Fruit fly (Drosophila melanogaster) whole organism, embryonic: ENCODE results near the gene CG10651.
A peak's percentile ranks its signal among the peaks of the same experiment; 100 is the strongest.

Experiments used
- ATbp ChIP-seq: fragments of 200-800 bp; sonication (Bioruptor generic); optimal IDR thresholded peaks from 2 replicates; lab custom pipeline; 2017; ENCODE audit warnings: missing biosample characterization, mild to moderate bottlenecking, missing genetic modification characterization, missing genetic modification reagents
- C15 ChIP-seq: fragments of 200-800 bp; sonication (Bioruptor generic); IDR thresholded peaks from 3 replicates; pipeline ENCODE4 v1.3.6; 2022; ENCODE audit warnings: missing biosample characterization, missing genetic modification characterization
- CG10147 ChIP-seq: fragments of 200-800 bp; sonication (Bioruptor generic); optimal IDR thresholded peaks from 2 replicates; lab custom pipeline; 2019; ENCODE audit warnings: missing biosample characterization, mild to moderate bottlenecking, missing genetic modification characterization, moderate library complexity
- CG10959 ChIP-seq: fragments of 200-800 bp; sonication (Bioruptor generic); IDR thresholded peaks from 2 replicates; pipeline ENCODE4 v1.3.6; 2022; ENCODE audit warnings: missing biosample characterization, missing genetic modification characterization
- CG12071 ChIP-seq: fragments of 200-800 bp; sonication (Bioruptor generic); optimal IDR thresholded peaks from 3 replicates; lab custom pipeline; 2018; ENCODE audit warnings: missing biosample characterization, mild to moderate bottlenecking, missing genetic modification characterization
- CG12659 ChIP-seq: fragments of 200-800 bp; sonication (Bioruptor generic); optimal IDR thresholded peaks from 3 replicates; lab custom pipeline; 2017; ENCODE audit warnings: mild to moderate bottlenecking, missing biosample characterization, missing genetic modification reagents, missing genetic modification characterization
- CG13775 ChIP-seq: fragments of 200-800 bp; sonication (Bioruptor generic); optimal IDR thresholded peaks from 3 replicates; lab custom pipeline; 2017; ENCODE audit warnings: missing biosample characterization, mild to moderate bottlenecking, missing genetic modification characterization
- CG14860 ChIP-seq: fragments of 200-800 bp; sonication (Bioruptor generic); IDR thresholded peaks from 3 replicates; pipeline ENCODE4 v1.3.6; 2022; ENCODE audit warnings: missing biosample characterization, missing genetic modification characterization; ENCODE audit not compliant: partially characterized antibody
- CG1603 ChIP-seq: fragments of 200-800 bp; sonication (Bioruptor generic); optimal IDR thresholded peaks from 2 replicates; lab custom pipeline; 2019; ENCODE audit warnings: missing biosample characterization, mild to moderate bottlenecking, missing genetic modification characterization, moderate library complexity
- CG16779 ChIP-seq: fragments of 200-800 bp; sonication (Bioruptor generic); IDR thresholded peaks from 2 replicates; pipeline ENCODE4 v1.3.6; 2022; ENCODE audit warnings: missing biosample characterization, missing genetic modification characterization
- CG17829 ChIP-seq: fragments of 200-800 bp; optimal IDR thresholded peaks from 2 replicates; lab custom pipeline; 2019; ENCODE audit warnings: missing biosample characterization, mild to moderate bottlenecking, missing genetic modification characterization, moderate library complexity
- CG17912 ChIP-seq: fragments of 200-800 bp; sonication (Bioruptor generic); optimal IDR thresholded peaks from 2 replicates; lab custom pipeline; 2018; ENCODE audit warnings: missing biosample characterization, mild to moderate bottlenecking, missing genetic modification characterization
- CG3163 ChIP-seq: fragments of 200-800 bp; sonication (Bioruptor generic); optimal IDR thresholded peaks from 3 replicates; lab custom pipeline; 2016; ENCODE audit warnings: missing biosample characterization, missing genetic modification characterization
- CG6765 ChIP-seq: fragments of 200-800 bp; sonication (Bioruptor generic); optimal IDR thresholded peaks from 3 replicates; lab custom pipeline; 2017; ENCODE audit warnings: missing biosample characterization, mild to moderate bottlenecking, missing genetic modification characterization
- CG7556 ChIP-seq: fragments of 200-800 bp; sonication (Bioruptor generic); optimal IDR thresholded peaks from 2 replicates; lab custom pipeline; 2017; ENCODE audit warnings: missing biosample characterization, mild to moderate bottlenecking, missing genetic modification characterization
- CG7963 ChIP-seq: fragments of 200-800 bp; sonication (Bioruptor generic); IDR thresholded peaks from 3 replicates; pipeline ENCODE4 v1.3.6; 2022; ENCODE audit warnings: missing biosample characterization, missing genetic modification characterization; ENCODE audit not compliant: partially characterized antibody
- CG9727 ChIP-seq: fragments of 200-800 bp; sonication (Bioruptor generic); optimal IDR thresholded peaks from 3 replicates; lab custom pipeline; 2017; ENCODE audit warnings: missing biosample characterization, mild to moderate bottlenecking, missing genetic modification characterization
- CG9932 ChIP-seq: fragments of 200-800 bp; sonication (Bioruptor generic); IDR thresholded peaks from 2 replicates; pipeline ENCODE4 v1.3.6; 2022; ENCODE audit warnings: missing biosample characterization, missing genetic modification characterization
- Camta ChIP-seq: fragments of 200-800 bp; sonication (Bioruptor generic); optimal IDR thresholded peaks from 2 replicates; lab custom pipeline; 2016; ENCODE audit warnings: missing biosample characterization, missing genetic modification characterization
- Hmx ChIP-seq: fragments of 200-800 bp; sonication (Bioruptor generic); optimal IDR thresholded peaks from 2 replicates; lab custom pipeline; 2016; ENCODE audit warnings: missing biosample characterization, missing genetic modification characterization
- Hr3 ChIP-seq: fragments of 200-800 bp; sonication (Bioruptor generic); optimal IDR thresholded peaks from 3 replicates; lab custom pipeline; 2016; ENCODE audit warnings: missing biosample characterization, missing genetic modification characterization
- Myb ChIP-seq: fragments of 200-800 bp; sonication (Bioruptor generic); optimal IDR thresholded peaks from 2 replicates; lab custom pipeline; 2016; ENCODE audit warnings: missing biosample characterization, missing genetic modification characterization
- NFAT ChIP-seq: fragments of 200-800 bp; sonication (Bioruptor generic); IDR thresholded peaks from 2 replicates; pipeline ENCODE4 v1.3.6; 2022; ENCODE audit warnings: missing biosample characterization, missing genetic modification characterization
- Ravus ChIP-seq: fragments of 200-800 bp; sonication (Bioruptor generic); IDR thresholded peaks from 2 replicates; pipeline ENCODE4 v1.3.6; 2022; ENCODE audit warnings: missing biosample characterization, missing genetic modification characterization
- Scr ChIP-seq: fragments of 200-800 bp; sonication (Bioruptor generic); IDR thresholded peaks from 2 replicates; pipeline ENCODE4 v1.3.6; 2022; ENCODE audit warnings: missing biosample characterization, missing genetic modification characterization; ENCODE audit not compliant: partially characterized antibody
- Six4 ChIP-seq: fragments of 200-800 bp; sonication (Bioruptor generic); optimal IDR thresholded peaks from 2 replicates; lab custom pipeline; 2016; ENCODE audit warnings: missing biosample characterization, missing genetic modification characterization
- Sox102F ChIP-seq: fragments of 200-800 bp; sonication (Bioruptor generic); optimal IDR thresholded peaks from 2 replicates; lab custom pipeline; 2018; ENCODE audit warnings: missing biosample characterization, mild to moderate bottlenecking, missing genetic modification characterization, moderate library complexity
- Spps ChIP-seq: fragments of 200-800 bp; sonication (Bioruptor generic); optimal IDR thresholded peaks from 2 replicates; lab custom pipeline; 2018; ENCODE audit warnings: missing biosample characterization, mild to moderate bottlenecking, missing genetic modification characterization
- ara ChIP-seq: fragments of 200-800 bp; sonication (Bioruptor generic); IDR thresholded peaks from 2 replicates; pipeline ENCODE4 v1.3.6; 2022; ENCODE audit warnings: missing biosample characterization, missing genetic modification characterization
- br ChIP-seq: fragments of >200 bp; optimal IDR thresholded peaks from 2 replicates; lab custom pipeline; 2017
- cad ChIP-seq: fragments of >200 bp; optimal IDR thresholded peaks from 2 replicates; lab custom pipeline; 2017; ENCODE audit warnings: missing biosample characterization, missing genetic modification characterization
- cas ChIP-seq: fragments of 200-800 bp; sonication (Bioruptor generic); IDR thresholded peaks from 2 replicates; pipeline ENCODE4 v1.3.6; 2022; ENCODE audit warnings: missing biosample characterization, missing genetic modification characterization
- corto ChIP-seq: fragments of 200-800 bp; sonication (Bioruptor generic); optimal IDR thresholded peaks from 2 replicates; lab custom pipeline; 2016; ENCODE audit warnings: missing biosample characterization, mild to moderate bottlenecking, missing genetic modification characterization, moderate library complexity
- crp ChIP-seq, 2 experiments: fragments of 200-800 bp; sonication (Bioruptor generic); optimal IDR thresholded peaks; 2 replicates in 1 of 2; 3 replicates in 1 of 2; lab custom pipeline; 2017; ENCODE audit warnings: missing biosample characterization in 2 of 2, missing genetic modification characterization in 2 of 2, mild to moderate bottlenecking in 1 of 2, moderate library complexity in 1 of 2
- dimm ChIP-seq: fragments of 200-800 bp; sonication (Bioruptor generic); IDR thresholded peaks from 2 replicates; pipeline ENCODE4 v1.3.6; 2022; ENCODE audit warnings: missing biosample characterization, missing genetic modification characterization
- disco-r ChIP-seq: fragments of 200-800 bp; sonication (Bioruptor generic); optimal IDR thresholded peaks from 2 replicates; lab custom pipeline; 2016; ENCODE audit warnings: missing biosample characterization, missing genetic modification characterization
- exex ChIP-seq: fragments of 200-800 bp; sonication (Bioruptor generic); optimal IDR thresholded peaks from 4 replicates; lab custom pipeline; 2018; ENCODE audit warnings: missing biosample characterization, mild to moderate bottlenecking, missing genetic modification characterization, moderate library complexity
- hkb ChIP-seq, 2 experiments: fragments of 200-800 bp in 1 of 2; fragments of >200 bp in 1 of 2; sonication (Bioruptor generic) in 1 of 2; IDR thresholded peaks in 1 of 2; optimal IDR thresholded peaks in 1 of 2; 2 replicates each; pipeline versions ENCODE4 v1.3.6 to Lab custom; 2017 to 2022; ENCODE audit warnings: missing biosample characterization in 1 of 2, missing genetic modification characterization in 1 of 2
- jumu ChIP-seq: fragments of 200-800 bp; sonication (Bioruptor generic); optimal IDR thresholded peaks from 3 replicates; lab custom pipeline; 2016; ENCODE audit warnings: missing biosample characterization, missing genetic modification characterization
- lmd ChIP-seq: fragments of 200-800 bp; sonication (Bioruptor generic); IDR thresholded peaks from 2 replicates; pipeline ENCODE4 v1.3.6; 2022; ENCODE audit warnings: missing biosample characterization, missing genetic modification characterization
- mam ChIP-seq: fragments of 200-800 bp; sonication (Bioruptor generic); optimal IDR thresholded peaks from 3 replicates; lab custom pipeline; 2016; ENCODE audit warnings: missing biosample characterization, missing genetic modification characterization
- peb ChIP-seq: fragments of 200-800 bp; sonication (Bioruptor generic); IDR thresholded peaks from 2 replicates; pipeline ENCODE4 v1.3.6; 2022; ENCODE audit warnings: missing biosample characterization, missing genetic modification characterization
- pfk ChIP-seq: fragments of 200-800 bp; sonication (Bioruptor generic); optimal IDR thresholded peaks from 2 replicates; lab custom pipeline; 2018; ENCODE audit warnings: missing biosample characterization, mild to moderate bottlenecking, missing genetic modification characterization, moderate library complexity
- psq ChIP-seq: fragments of 200-800 bp; sonication (Bioruptor generic); optimal IDR thresholded peaks from 2 replicates; lab custom pipeline; 2017; ENCODE audit warnings: missing biosample characterization, missing genetic modification characterization
- schlank ChIP-seq: fragments of 200-800 bp; sonication (Bioruptor generic); optimal IDR thresholded peaks from 2 replicates; lab custom pipeline; 2018; ENCODE audit warnings: missing biosample characterization, mild to moderate bottlenecking, missing genetic modification characterization
- sens-2 ChIP-seq: fragments of 200-800 bp; sonication (Bioruptor generic); IDR thresholded peaks from 2 replicates; pipeline ENCODE4 v1.3.6; 2022; ENCODE audit warnings: missing biosample characterization, missing genetic modification characterization
- ssp ChIP-seq: fragments of 200-800 bp; sonication (Bioruptor generic); IDR thresholded peaks from 2 replicates; pipeline ENCODE4 v1.3.6; 2022; ENCODE audit warnings: missing biosample characterization, missing genetic modification characterization
- tx ChIP-seq: fragments of 200-800 bp; sonication (Bioruptor generic); optimal IDR thresholded peaks from 2 replicates; lab custom pipeline; 2016; ENCODE audit warnings: missing biosample characterization, missing genetic modification characterization
- unc-4 ChIP-seq: fragments of 200-800 bp; sonication (Bioruptor generic); IDR thresholded peaks from 2 replicates; pipeline ENCODE4 v1.3.6; 2022; ENCODE audit warnings: missing biosample characterization, missing genetic modification characterization; ENCODE audit not compliant: partially characterized antibody
- zfh1 ChIP-seq: fragments of 200-800 bp; sonication (Bioruptor generic); IDR thresholded peaks from 3 replicates; pipeline ENCODE4 v1.3.6; 2022; ENCODE audit warnings: missing biosample characterization, missing genetic modification characterization
- zfh2 ChIP-seq: fragments of 200-800 bp; sonication (Bioruptor generic); optimal IDR thresholded peaks from 2 replicates; lab custom pipeline; 2016; ENCODE audit warnings: missing biosample characterization, missing genetic modification characterization

The CG10651 gene

DNA sequence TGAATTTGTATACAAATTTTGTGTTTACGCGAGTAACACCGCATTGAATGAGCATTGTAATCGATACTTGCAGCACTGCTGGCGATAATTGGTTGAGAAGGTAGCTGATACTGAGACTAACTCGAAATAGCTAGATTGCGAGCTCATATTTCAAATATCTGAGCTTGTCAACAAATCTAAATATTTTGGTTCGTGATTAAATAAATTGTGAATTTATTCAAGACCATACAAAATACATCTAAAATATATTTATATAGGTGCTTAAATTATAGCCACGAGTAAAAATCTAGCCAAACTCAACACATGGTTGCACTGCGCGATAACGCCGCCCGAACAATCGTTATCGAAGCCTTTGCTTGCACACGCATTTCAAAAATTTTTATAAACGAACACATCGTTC is 40.9 kb downstream of the CG10651 start, which contains the start of the genes Taf13 and nesd (continued):
- no peak for TF ChIP-seq tx
- TF ChIP-seq CG12071 (GFP tag; lab: Kevin White, UChicago): no peak
- peak; percentile 37 for TF ChIP-seq CG9727 (GFP tag; lab: Kevin White, UChicago)
- TF ChIP-seq NFAT (GFP tag; lab: Robert Waterston, UW): no peak
- peak; percentile 78 for TF ChIP-seq Scr (GFP tag; lab: Robert Waterston, UW)
- TF ChIP-seq br (lab: Kevin White, UChicago): no peak
- no peak for TF ChIP-seq CG10959 (GFP tag; lab: Robert Waterston, UW)
- peak; percentile 6; the same call in 1 of the 2 replicates for TF ChIP-seq lmd (GFP tag; lab: Robert Waterston, UW)
- TF ChIP-seq dimm: no peak
- no peak for TF ChIP-seq CG17912 (GFP tag; lab: Kevin White, UChicago)
- TF ChIP-seq C15 (GFP tag; lab: Robert Waterston, UW): no peak
- no peak for TF ChIP-seq Spps (tag; lab: Kevin White, UChicago)
- peak; percentile 31 for TF ChIP-seq zfh2 (GFP tag; lab: Kevin White, UChicago)
- peak; percentile 50 for TF ChIP-seq CG9932 (GFP tag; lab: Robert Waterston, UW)
- no peak for TF ChIP-seq peb (GFP tag; lab: Robert Waterston, UW)
- TF ChIP-seq mam: peak; percentile 40
- TF ChIP-seq cas: no peak
- TF ChIP-seq Six4 (GFP tag; lab: Kevin White, UChicago): no peak
- peak; percentile 37 for TF ChIP-seq jumu (GFP tag; lab: Kevin White, UChicago)
- TF ChIP-seq exex (tag; lab: Kevin White, UChicago): peak; percentile 20
- peak; percentile 1 for TF ChIP-seq CG7556 (GFP tag; lab: Kevin White, UChicago)
- TF ChIP-seq pfk (GFP tag; lab: Kevin White, UChicago): no peak
- TF ChIP-seq Hr3 (GFP tag; lab: Kevin White, UChicago): peak; percentile 20
- TF ChIP-seq Sox102F (GFP tag; lab: Kevin White, UChicago): no peak
- peak; percentile 60 for TF ChIP-seq CG12659 (GFP tag; lab: Kevin White, UChicago)
- no peak for TF ChIP-seq schlank
- TF ChIP-seq Ravus (GFP tag; lab: Robert Waterston, UW): no peak
- TF ChIP-seq CG7963 (GFP tag; lab: Robert Waterston, UW): peak; percentile 49; the same call in 2 of the 3 replicates
- no peak for TF ChIP-seq corto (GFP tag; lab: Kevin White, UChicago)
- peak; percentile 73 for TF ChIP-seq Myb (GFP tag; lab: Kevin White, UChicago)
- peak; percentile 52 for TF ChIP-seq CG13775
- TF ChIP-seq ssp: 0 out of 2 replicates have a peak, but pooled peaks have one; percentile 26
- peak; percentile 70 for TF ChIP-seq CG17829 (tag; lab: Kevin White, UChicago)
- TF ChIP-seq disco-r (GFP tag; lab: Kevin White, UChicago): no peak
- TF ChIP-seq ara (GFP tag; lab: Robert Waterston, UW): no peak
- no peak for TF ChIP-seq CG3163 (GFP tag; lab: Kevin White, UChicago)
- no peak for TF ChIP-seq CG6765
- TF ChIP-seq CG16779: no peak
- no peak for TF ChIP-seq Camta (GFP tag; lab: Kevin White, UChicago)
- no peak for TF ChIP-seq cad (GFP tag; lab: Kevin White, UChicago)
- no peak for TF ChIP-seq Hmx
- TF ChIP-seq unc-4 (GFP tag; lab: Robert Waterston, UW): peak; percentile 75
- TF ChIP-seq CG10147 (GFP tag; lab: Kevin White, UChicago): peak; percentile 67
- no peak for TF ChIP-seq sens-2 (GFP tag; lab: Robert Waterston, UW)
- peak; percentile 29 for TF ChIP-seq CG1603
- TF ChIP-seq hkb (optimal IDR thresholded peaks at IDR 0.05; lab: Kevin White, UChicago): peak; percentile 82
- no peak for TF ChIP-seq hkb (GFP tag; IDR thresholded peaks at IDR 0.05; lab: Robert Waterston, UW)
- TF ChIP-seq psq (GFP tag; lab: Kevin White, UChicago): no peak
- peak; percentile 82 for TF ChIP-seq CG14860 (GFP tag; lab: Robert Waterston, UW)
- TF ChIP-seq ATbp: no peak
- no peak for TF ChIP-seq zfh1 (GFP tag; lab: Robert Waterston, UW)
- peak in 1 of 2 experiments; percentile 52 for TF ChIP-seq crp (GFP tag; optimal IDR thresholded peaks at IDR 0.05; lab: Kevin White, UChicago)
